Fruit fly (Drosophila melanogaster) whole organism, prepupa: ENCODE measurements around the gene CG33688.

ENCODE experiments used
- CG1621 ChIP-seq: fragments of 200-800 bp; sonication (Bioruptor generic); optimal IDR thresholded peaks from 3 replicates; lab custom pipeline; 2018; ENCODE audit warnings: missing biosample characterization, mild to moderate bottlenecking, missing genetic modification characterization
- CG16779 ChIP-seq: fragments of 200-800 bp; sonication (Bioruptor generic); optimal IDR thresholded peaks from 3 replicates; lab custom pipeline; 2017; ENCODE audit warnings: missing biosample characterization, mild to moderate bottlenecking, missing genetic modification characterization
- CG31627 ChIP-seq: fragments of 200-800 bp; sonication (Bioruptor generic); optimal IDR thresholded peaks from 3 replicates; lab custom pipeline; 2016; ENCODE audit warnings: missing biosample characterization, missing genetic modification characterization
- CG6792 ChIP-seq: fragments of 200-800 bp; sonication (Bioruptor generic); optimal IDR thresholded peaks from 3 replicates; lab custom pipeline; 2016; ENCODE audit warnings: missing biosample characterization, missing genetic modification characterization
- CG8632 ChIP-seq: fragments of 200-800 bp; sonication (Bioruptor generic); optimal IDR thresholded peaks from 3 replicates; lab custom pipeline; 2016; ENCODE audit warnings: missing biosample characterization, missing genetic modification characterization
- Eip78C ChIP-seq: fragments of 200-800 bp; sonication (Bioruptor generic); peaks from one replicate; lab custom pipeline; 2016; ENCODE audit warnings: missing biosample characterization, missing genetic modification characterization
- Lpt ChIP-seq: fragments of 200-800 bp; sonication (Bioruptor generic); optimal IDR thresholded peaks from 3 replicates; lab custom pipeline; 2016; ENCODE audit warnings: missing biosample characterization, missing genetic modification characterization
- OdsH ChIP-seq: fragments of 200-800 bp; sonication (Bioruptor generic); optimal IDR thresholded peaks from 3 replicates; lab custom pipeline; 2016; ENCODE audit warnings: missing biosample characterization, missing genetic modification characterization
- Smox ChIP-seq: fragments of 200-800 bp; sonication (Bioruptor generic); optimal IDR thresholded peaks from 3 replicates; lab custom pipeline; 2016; ENCODE audit warnings: missing biosample characterization, missing genetic modification characterization
- acj6 ChIP-seq: fragments of 200-800 bp; sonication (Bioruptor generic); optimal IDR thresholded peaks from 3 replicates; lab custom pipeline; 2016; ENCODE audit warnings: missing biosample characterization, missing genetic modification characterization
- esn ChIP-seq: fragments of 200-800 bp; sonication (Bioruptor generic); optimal IDR thresholded peaks from 2 replicates; lab custom pipeline; 2016; ENCODE audit warnings: missing biosample characterization, mild to moderate bottlenecking, missing genetic modification characterization, moderate library complexity
- fd59A ChIP-seq: fragments of 200-800 bp; sonication (Bioruptor generic); optimal IDR thresholded peaks from 2 replicates; lab custom pipeline; 2017; ENCODE audit warnings: missing biosample characterization, mild to moderate bottlenecking, missing genetic modification characterization, missing genetic modification reagents
- net ChIP-seq: fragments of 200-800 bp; sonication (Bioruptor generic); optimal IDR thresholded peaks from 3 replicates; lab custom pipeline; 2016; ENCODE audit warnings: missing biosample characterization, missing genetic modification characterization
- vri ChIP-seq: fragments of 200-800 bp; sonication (Bioruptor generic); optimal IDR thresholded peaks from 3 replicates; lab custom pipeline; 2016; ENCODE audit warnings: missing biosample characterization, mild to moderate bottlenecking, missing genetic modification characterization

DNA sequence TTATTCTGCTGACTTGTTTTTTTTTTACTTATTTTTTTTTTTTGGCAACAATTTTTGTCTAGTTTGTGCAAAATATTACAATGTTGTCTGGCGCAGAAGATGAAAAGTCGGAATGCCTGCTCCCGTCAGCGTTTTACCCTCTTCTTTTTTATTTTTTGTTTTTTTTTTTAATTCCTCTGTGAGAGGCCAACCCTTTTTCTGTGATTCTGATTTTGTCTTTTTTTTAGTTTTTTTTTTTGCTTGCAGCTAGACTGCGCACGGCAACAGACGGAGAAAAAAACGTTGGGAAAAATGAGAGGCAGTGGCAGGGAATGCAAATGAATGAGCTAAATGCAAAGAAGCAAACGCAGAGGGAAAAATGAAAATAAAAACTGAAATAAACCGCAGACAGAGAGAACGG lies 45.9 kb upstream of the CG33688 start:
- TF ChIP-seq Lpt (GFP tag; lab: Kevin White, UChicago) (peak; percentile 37), Smox (GFP tag; lab: Kevin White, UChicago) (no peak), CG16779 (peak; percentile 19), vri (GFP tag; lab: Kevin White, UChicago) (no peak), CG31627 (GFP tag; lab: Kevin White, UChicago) (no peak), OdsH (peak; percentile 13), fd59A (GFP tag; lab: Kevin White, UChicago) (no peak), Eip78C (GFP tag; lab: Kevin White, UChicago) (peak; percentile 64), net (GFP tag; lab: Kevin White, UChicago) (no peak), acj6 (GFP tag; lab: Kevin White, UChicago) (no peak), esn (GFP tag; lab: Kevin White, UChicago) (no peak), CG8632 (no peak), CG6792 (GFP tag; lab: Kevin White, UChicago) (no peak), CG1621 (no peak)
